Fruit fly (Drosophila melanogaster) whole organism, wandering third instar larva: ENCODE results near the gene mRpL30.
A peak's percentile ranks its signal among the peaks of the same experiment; 100 is the strongest.

ENCODE experiments used
- Abd-B ChIP-seq: fragments of >200 bp; optimal IDR thresholded peaks from 2 replicates; lab custom pipeline; 2017; ENCODE audit warnings: missing biosample characterization, missing genetic modification characterization
- CG32264 ChIP-seq: fragments of 200-800 bp; sonication (Bioruptor generic); optimal IDR thresholded peaks from 2 replicates; lab custom pipeline; 2016; ENCODE audit warnings: missing biosample characterization, missing genetic modification characterization
- CG9705 ChIP-seq: fragments of 200-800 bp; sonication (Bioruptor generic); optimal IDR thresholded peaks from 2 replicates; lab custom pipeline; 2018; ENCODE audit warnings: missing biosample characterization, mild to moderate bottlenecking, missing genetic modification characterization
- CrebA ChIP-seq: fragments of 200-800 bp; sonication (Bioruptor generic); optimal IDR thresholded peaks from 2 replicates; lab custom pipeline; 2016; ENCODE audit warnings: missing biosample characterization, mild to moderate bottlenecking, missing genetic modification characterization, borderline replicate concordance
- Dfd ChIP-seq: fragments of >200 bp; optimal IDR thresholded peaks from 2 replicates; lab custom pipeline; 2017; ENCODE audit warnings: missing biosample characterization, missing genetic modification characterization
- Dif ChIP-seq: fragments of 200-275, 200-300 bp; sonication (Bioruptor generic); optimal IDR thresholded peaks from 2 replicates; lab custom pipeline; 2018; ENCODE audit warnings: missing biosample characterization, missing genetic modification characterization; ENCODE audit not compliant: partially characterized antibody
- GATAd ChIP-seq: sonication (Bioruptor generic); optimal IDR thresholded peaks from 2 replicates; lab custom pipeline; 2016; ENCODE audit warnings: missing biosample characterization, missing genetic modification characterization
- HLH106 ChIP-seq: fragments of 200-800 bp; optimal IDR thresholded peaks from 3 replicates; lab custom pipeline; 2019; ENCODE audit warnings: missing biosample characterization, mild to moderate bottlenecking, missing genetic modification characterization, moderate library complexity
- Hnf4 ChIP-seq: fragments of 200-800 bp; sonication (Bioruptor generic); optimal IDR thresholded peaks from 2 replicates; lab custom pipeline; 2016; ENCODE audit warnings: missing biosample characterization, mild to moderate bottlenecking, missing genetic modification characterization
- Hr78 ChIP-seq: fragments of >200 bp; optimal IDR thresholded peaks from 2 replicates; lab custom pipeline; 2017; ENCODE audit warnings: missing biosample characterization, missing genetic modification characterization
- Hr83 ChIP-seq: fragments of 200-300 bp; sonication (Bioruptor generic); optimal IDR thresholded peaks from 2 replicates; lab custom pipeline; 2016; ENCODE audit warnings: missing biosample characterization, mild to moderate bottlenecking, missing genetic modification characterization, moderate library complexity; ENCODE audit not compliant: poor library complexity, severe bottlenecking
- Jra ChIP-seq: sonication (Bioruptor generic); optimal IDR thresholded peaks from 2 replicates; lab custom pipeline; 2016; ENCODE audit warnings: missing biosample characterization, missing genetic modification characterization
- Mio ChIP-seq: sonication (Bioruptor generic); optimal IDR thresholded peaks from 2 replicates; lab custom pipeline; 2016; ENCODE audit warnings: missing biosample characterization, missing genetic modification characterization
- Myc ChIP-seq: fragments of >200 bp; optimal IDR thresholded peaks from 2 replicates; lab custom pipeline; 2017
- N ChIP-seq: fragments of >200 bp; optimal IDR thresholded peaks from 2 replicates; lab custom pipeline; 2018; ENCODE audit warnings: missing biosample characterization, missing external identifiers, missing genetic modification characterization
- OdsH ChIP-seq: fragments of 200-800 bp; sonication (Bioruptor generic); optimal IDR thresholded peaks from 2 replicates; lab custom pipeline; 2016; ENCODE audit warnings: missing biosample characterization, mild to moderate bottlenecking, missing genetic modification characterization
- Rel ChIP-seq, 2 experiments: fragments of 200-800 bp; sonication (Bioruptor generic) in 1 of 2; optimal IDR thresholded peaks; 2 replicates in 1 of 2; 3 replicates in 1 of 2; lab custom pipeline; 2016 to 2019; ENCODE audit warnings: mild to moderate bottlenecking in 2 of 2, missing biosample characterization in 2 of 2, missing genetic modification characterization in 2 of 2, moderate library complexity in 1 of 2
- Sp1 ChIP-seq: fragments of 200-800 bp; sonication (Bioruptor generic); optimal IDR thresholded peaks from 3 replicates; lab custom pipeline; 2019; ENCODE audit warnings: missing biosample characterization, mild to moderate bottlenecking, missing genetic modification characterization, moderate library complexity
- Vsx2 ChIP-seq: fragments of 200-300, 225-300 bp; sonication (Bioruptor generic); optimal IDR thresholded peaks from 2 replicates; lab custom pipeline; 2018; ENCODE audit warnings: missing biosample characterization, missing genetic modification characterization; ENCODE audit not compliant: partially characterized antibody
- br ChIP-seq: fragments of 200-800 bp; sonication (Bioruptor generic); optimal IDR thresholded peaks from 2 replicates; lab custom pipeline; 2016; ENCODE audit warnings: missing biosample characterization, missing genetic modification characterization
- brk ChIP-seq: fragments of 200-800 bp; sonication (Bioruptor generic); optimal IDR thresholded peaks from 2 replicates; lab custom pipeline; 2016; ENCODE audit warnings: missing biosample characterization, mild to moderate bottlenecking, missing genetic modification characterization
- dl ChIP-seq, 2 experiments: fragments of 175-275, 200-275 bp in 1 of 2; fragments of 200-275 bp in 1 of 2; sonication (Bioruptor generic); optimal IDR thresholded peaks; lab custom pipeline; 2018; ENCODE audit warnings: mild to moderate bottlenecking in 2 of 2, missing biosample characterization in 2 of 2, missing genetic modification characterization in 2 of 2, moderate library complexity in 2 of 2; ENCODE audit not compliant: partially characterized antibody in 2 of 2, insufficient read depth in 1 of 2
- dmrt93B ChIP-seq: fragments of 200-800 bp; sonication (Bioruptor generic); optimal IDR thresholded peaks from 2 replicates; lab custom pipeline; 2018; ENCODE audit warnings: missing biosample characterization, mild to moderate bottlenecking, missing genetic modification characterization
- dsf ChIP-seq: sonication (Bioruptor generic); optimal IDR thresholded peaks from 2 replicates; lab custom pipeline; 2016; ENCODE audit warnings: missing biosample characterization, missing genetic modification characterization, borderline replicate concordance
- ey ChIP-seq: fragments of 200-800 bp; sonication (Bioruptor generic); optimal IDR thresholded peaks from 2 replicates; lab custom pipeline; 2016; ENCODE audit warnings: missing biosample characterization, missing genetic modification characterization
- foxo ChIP-seq, 2 experiments: fragments of 200-800 bp; sonication (Bioruptor generic); optimal IDR thresholded peaks; 2 replicates in 1 of 2; 3 replicates in 1 of 2; lab custom pipeline; 2016 to 2017; ENCODE audit warnings: missing biosample characterization in 2 of 2, missing genetic modification characterization in 2 of 2
- fru ChIP-seq: fragments of 200-800 bp; sonication (Bioruptor generic); optimal IDR thresholded peaks from 3 replicates; lab custom pipeline; 2016; ENCODE audit warnings: missing biosample characterization, mild to moderate bottlenecking, missing genetic modification characterization
- h ChIP-seq: fragments of 200-800 bp; sonication (Bioruptor generic); optimal IDR thresholded peaks from 3 replicates; lab custom pipeline; 2016; ENCODE audit warnings: missing biosample characterization, mild to moderate bottlenecking, missing genetic modification characterization
- jim ChIP-seq: fragments of 175-275, 200-325 bp; sonication (Bioruptor generic); optimal IDR thresholded peaks from 2 replicates; lab custom pipeline; 2016; ENCODE audit warnings: missing biosample characterization, mild to moderate bottlenecking, missing genetic modification characterization
- lola ChIP-seq: fragments of >200 bp; optimal IDR thresholded peaks from 2 replicates; lab custom pipeline; 2017; ENCODE audit warnings: missing biosample characterization, missing genetic modification characterization
- pan ChIP-seq: fragments of >200 bp; optimal IDR thresholded peaks from 2 replicates; lab custom pipeline; 2017
- psq ChIP-seq: fragments of 200-800 bp; sonication (Bioruptor generic); optimal IDR thresholded peaks from 3 replicates; lab custom pipeline; 2017; ENCODE audit warnings: missing biosample characterization, mild to moderate bottlenecking, missing genetic modification characterization, moderate library complexity
- rgr ChIP-seq: fragments of 200-800 bp; sonication (Bioruptor generic); optimal IDR thresholded peaks from 3 replicates; lab custom pipeline; 2016; ENCODE audit warnings: missing biosample characterization, mild to moderate bottlenecking, missing genetic modification characterization
- sage ChIP-seq: fragments of 200-800 bp; sonication (Bioruptor generic); optimal IDR thresholded peaks from 2 replicates; lab custom pipeline; 2016; ENCODE audit warnings: missing biosample characterization, mild to moderate bottlenecking, missing genetic modification characterization
- sv ChIP-seq: fragments of 200-800 bp; sonication (Bioruptor generic); optimal IDR thresholded peaks from 3 replicates; lab custom pipeline; 2016; ENCODE audit warnings: missing biosample characterization, missing genetic modification characterization
- tai ChIP-seq: sonication (Bioruptor generic); optimal IDR thresholded peaks from 2 replicates; lab custom pipeline; 2016; ENCODE audit warnings: missing biosample characterization, missing genetic modification characterization
- usp ChIP-seq: fragments of >200 bp; optimal IDR thresholded peaks from 2 replicates; lab custom pipeline; 2017; ENCODE audit warnings: missing biosample characterization, missing genetic modification characterization
- woc ChIP-seq: sonication (Bioruptor generic); optimal IDR thresholded peaks from 2 replicates; lab custom pipeline; 2016; ENCODE audit warnings: missing biosample characterization, mild to moderate bottlenecking, missing genetic modification characterization

Gene mRpL30

dm6 chrX:4606447-4606846 is 41.2 kb upstream of the mRpL30 start:
- TF ChIP-seq ey, result no peak
- TF ChIP-seq tai (GFP tag; lab: Kevin White, UChicago), result no peak
- no peak for TF ChIP-seq Jra
- no peak for TF ChIP-seq CG9705 (GFP tag; lab: Kevin White, UChicago)
- TF ChIP-seq brk (GFP tag; lab: Kevin White, UChicago), result no peak
- TF ChIP-seq psq (GFP tag; lab: Kevin White, UChicago), result no peak
- no peak for TF ChIP-seq GATAd (GFP tag; lab: Kevin White, UChicago)

- TF ChIP-seq dsf (no peak), tai (GFP tag; lab: Kevin White, UChicago) (no peak), woc (GFP tag; lab: Kevin White, UChicago) (no peak), dl (GFP tag; optimal IDR thresholded peaks at IDR 0.05; lab: Kevin White, UChicago; ENCODE audit: insufficient read depth in 1 of 2, partially characterized antibody in 2 of 2) (no peak), Hr83 (no peak), CG9705 (GFP tag; lab: Kevin White, UChicago) (no peak), sv (no peak), Sp1 (no peak), Rel (GFP tag; optimal IDR thresholded peaks at IDR 0.05; lab: Kevin White, UChicago) (no peak), Rel (tag; optimal IDR thresholded peaks at IDR 0.05; lab: Kevin White, UChicago) (no peak), lola (GFP tag; lab: Kevin White, UChicago) (no peak)
Observed at dm6 chrX:4609737-4610136, 37.9 kb upstream of the mRpL30 start.

- peak; percentile 84 for TF ChIP-seq dsf
- peak in 1 of 2 experiments; percentile 88 for TF ChIP-seq foxo (GFP tag; optimal IDR thresholded peaks at IDR 0.05; lab: Kevin White, UChicago)
- TF ChIP-seq psq (GFP tag; lab: Kevin White, UChicago), result peak; percentile 79
- peak; percentile 89 for TF ChIP-seq brk (GFP tag; lab: Kevin White, UChicago)
- TF ChIP-seq Hnf4 (GFP tag; lab: Kevin White, UChicago), result peak; percentile 97
- no peak for TF ChIP-seq usp (GFP tag; lab: Kevin White, UChicago)
- peak; percentile 65 for TF ChIP-seq ey
- peak; percentile 60 for TF ChIP-seq Rel (GFP tag; optimal IDR thresholded peaks at IDR 0.05; lab: Kevin White, UChicago)
- peak; percentile 40 for TF ChIP-seq Rel (tag; optimal IDR thresholded peaks at IDR 0.05; lab: Kevin White, UChicago)
- TF ChIP-seq Hr78 (GFP tag; lab: Kevin White, UChicago), result no peak
- TF ChIP-seq OdsH, result peak; percentile 92
- peak; percentile 96 for TF ChIP-seq h (GFP tag; lab: Kevin White, UChicago)
- peak; percentile 60 for TF ChIP-seq Mio (GFP tag; lab: Kevin White, UChicago)
- TF ChIP-seq Vsx2, result no peak
- peak; percentile 84 for TF ChIP-seq fru (GFP tag; lab: Kevin White, UChicago)
- TF ChIP-seq CrebA, result peak; percentile 5
- peak; percentile 58 for TF ChIP-seq dmrt93B (GFP tag; lab: Kevin White, UChicago)
- peak; percentile 96 for TF ChIP-seq rgr (GFP tag; lab: Kevin White, UChicago)
- peak; percentile 96 for TF ChIP-seq Jra
- TF ChIP-seq dl (GFP tag; optimal IDR thresholded peaks at IDR 0.05; lab: Kevin White, UChicago; ENCODE audit: insufficient read depth in 1 of 2, partially characterized antibody in 2 of 2), result no peak
- peak; percentile 80 for TF ChIP-seq sage (GFP tag; lab: Kevin White, UChicago)
- no peak for TF ChIP-seq N
- no peak for TF ChIP-seq Abd-B (GFP tag; lab: Kevin White, UChicago)
- no peak for TF ChIP-seq Dif (GFP tag; lab: Kevin White, UChicago)
- peak; percentile 77 for TF ChIP-seq CG9705 (GFP tag; lab: Kevin White, UChicago)
- TF ChIP-seq sv, result no peak
- peak; percentile 94 for TF ChIP-seq tai (GFP tag; lab: Kevin White, UChicago)
- TF ChIP-seq pan, result no peak
- TF ChIP-seq CG32264 (GFP tag; lab: Kevin White, UChicago), result peak; percentile 87
- TF ChIP-seq HLH106 (tag; lab: Kevin White, UChicago), result peak; percentile 65
- TF ChIP-seq Hr83, result peak; percentile 100
- TF ChIP-seq Dfd (GFP tag; lab: Kevin White, UChicago), result no peak
- TF ChIP-seq GATAd (GFP tag; lab: Kevin White, UChicago), result peak; percentile 88
- TF ChIP-seq jim (GFP tag; lab: Kevin White, UChicago), result peak; percentile 97
- peak; percentile 78 for TF ChIP-seq Sp1
- TF ChIP-seq br (GFP tag; lab: Kevin White, UChicago), result peak; percentile 90
- no peak for TF ChIP-seq Myc (lab: Kevin White, UChicago)
- TF ChIP-seq woc (GFP tag; lab: Kevin White, UChicago), result peak; percentile 72
- no peak for TF ChIP-seq lola (GFP tag; lab: Kevin White, UChicago)
Observed at dm6 chrX:4610481-4610880, 37.2 kb upstream of the mRpL30 start.
